Fruit fly (Drosophila melanogaster) whole organism, wandering third instar larva: ENCODE data around the gene CG13044.

ENCODE experiments used
- CG32264 ChIP-seq: fragments of 200-800 bp; sonication (Bioruptor generic); optimal IDR thresholded peaks from 2 replicates; lab custom pipeline; 2016; ENCODE audit warnings: missing biosample characterization, missing genetic modification characterization
- Dfd ChIP-seq: fragments of >200 bp; optimal IDR thresholded peaks from 2 replicates; lab custom pipeline; 2017; ENCODE audit warnings: missing biosample characterization, missing genetic modification characterization
- Dif ChIP-seq: fragments of 200-275, 200-300 bp; sonication (Bioruptor generic); optimal IDR thresholded peaks from 2 replicates; lab custom pipeline; 2018; ENCODE audit warnings: missing biosample characterization, missing genetic modification characterization; ENCODE audit not compliant: partially characterized antibody
- OdsH ChIP-seq: fragments of 200-800 bp; sonication (Bioruptor generic); optimal IDR thresholded peaks from 2 replicates; lab custom pipeline; 2016; ENCODE audit warnings: missing biosample characterization, mild to moderate bottlenecking, missing genetic modification characterization
- brk ChIP-seq: fragments of 200-800 bp; sonication (Bioruptor generic); optimal IDR thresholded peaks from 2 replicates; lab custom pipeline; 2016; ENCODE audit warnings: missing biosample characterization, mild to moderate bottlenecking, missing genetic modification characterization
- dmrt93B ChIP-seq: fragments of 200-800 bp; sonication (Bioruptor generic); optimal IDR thresholded peaks from 2 replicates; lab custom pipeline; 2018; ENCODE audit warnings: missing biosample characterization, mild to moderate bottlenecking, missing genetic modification characterization
- fru ChIP-seq: fragments of 200-800 bp; sonication (Bioruptor generic); optimal IDR thresholded peaks from 3 replicates; lab custom pipeline; 2016; ENCODE audit warnings: missing biosample characterization, mild to moderate bottlenecking, missing genetic modification characterization
- woc ChIP-seq: sonication (Bioruptor generic); optimal IDR thresholded peaks from 2 replicates; lab custom pipeline; 2016; ENCODE audit warnings: missing biosample characterization, mild to moderate bottlenecking, missing genetic modification characterization

DNA sequence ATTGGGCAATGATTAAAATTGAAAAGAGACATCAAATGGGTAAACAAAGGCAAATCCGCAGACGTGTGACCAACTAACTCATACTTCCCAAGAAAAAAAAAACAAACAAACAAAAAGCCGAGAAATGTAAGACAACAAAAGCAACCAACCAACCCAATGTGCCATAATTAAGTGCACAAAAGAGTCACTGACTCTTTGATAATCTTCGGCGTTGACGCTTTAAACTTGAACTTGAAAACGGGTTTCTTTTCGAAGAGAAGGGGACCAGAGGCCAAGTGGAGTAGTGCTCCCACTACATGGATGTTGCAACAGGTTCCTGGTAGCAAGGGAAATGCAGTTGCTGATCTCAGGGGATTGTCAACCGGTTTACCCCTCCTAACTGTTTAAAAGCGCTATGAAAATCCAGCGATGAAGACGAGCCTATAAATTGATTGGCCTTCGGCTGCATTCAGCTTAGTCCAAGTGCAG, 23.0 kb downstream of the CG13044 start, which contains the start of gene CG13064:
- TF ChIP-seq dmrt93B (GFP tag; lab: Kevin White, UChicago), result no peak
- TF ChIP-seq OdsH (GFP tag; lab: Kevin White, UChicago), result no peak
- no peak for TF ChIP-seq Dif
- TF ChIP-seq woc (GFP tag; lab: Kevin White, UChicago), result no peak
- no peak for TF ChIP-seq CG32264 (GFP tag; lab: Kevin White, UChicago)
- TF ChIP-seq Dfd (GFP tag; lab: Kevin White, UChicago), result no peak
- TF ChIP-seq fru (GFP tag; lab: Kevin White, UChicago), result no peak
- no peak for TF ChIP-seq brk (GFP tag; lab: Kevin White, UChicago)
